Worm (Caenorhabditis elegans): Measurements from ENCODE around the gene stg-2.

The stg-2 gene

DNA sequence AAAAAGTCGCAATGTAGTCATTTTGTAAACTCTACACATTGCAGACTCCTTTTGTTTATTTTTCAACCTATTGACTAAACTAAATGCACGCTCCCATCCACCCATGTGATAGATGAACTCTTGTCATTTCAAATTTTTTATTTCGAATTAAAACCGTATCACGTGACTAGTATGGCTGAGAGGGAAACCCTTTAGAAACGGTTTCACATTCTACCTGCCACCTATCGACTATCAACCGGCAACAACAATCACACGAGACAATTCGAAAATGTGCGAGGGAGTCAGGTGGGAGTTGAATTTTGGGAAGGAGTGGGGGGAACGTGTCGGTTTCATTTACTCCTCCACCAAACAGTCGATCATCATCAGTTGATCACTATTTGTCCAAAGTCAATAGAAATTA, 30.8 kb upstream of the stg-2 start (continued):
- no peak for TF ChIP-seq zip-11 (GFP tag; IDR thresholded peaks at IDR 0.05)

DNA sequence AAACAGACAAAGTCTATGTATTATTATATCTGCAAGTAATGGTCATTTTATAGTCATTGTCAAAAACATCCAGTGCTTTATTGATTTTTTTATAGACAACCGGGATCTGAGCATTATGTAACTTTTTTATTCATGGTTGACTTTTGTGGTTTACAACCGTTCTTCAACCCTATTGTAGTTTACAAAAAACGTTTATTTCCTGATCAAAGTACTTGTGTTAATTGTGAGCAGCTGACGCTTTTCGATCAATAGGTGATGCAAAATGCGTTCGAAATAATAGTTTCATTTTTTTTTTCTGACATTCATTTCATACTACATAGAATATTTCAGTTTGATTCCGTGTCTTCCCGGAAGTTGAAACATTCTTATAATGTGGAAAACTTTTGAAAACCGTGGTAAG, 29.0 kb upstream of the stg-2 start, which contains the start of the genes K09E2.2 and K09E2.3:
Gene K09E2.2 (plus strand): TSS at position 301 of the 400 bp plus-strand sequence.
Gene K09E2.3 (plus strand): TSS at position 325 of the 400 bp plus-strand sequence.
- TF ChIP-seq nhr-237 (tag; optimal IDR thresholded peaks at IDR 0.05) (no peak), mdl-1 (tag; optimal IDR thresholded peaks at IDR 0.05) (no peak), hmg-1.1 (GFP tag; IDR thresholded peaks at IDR 0.05) (no peak)

DNA sequence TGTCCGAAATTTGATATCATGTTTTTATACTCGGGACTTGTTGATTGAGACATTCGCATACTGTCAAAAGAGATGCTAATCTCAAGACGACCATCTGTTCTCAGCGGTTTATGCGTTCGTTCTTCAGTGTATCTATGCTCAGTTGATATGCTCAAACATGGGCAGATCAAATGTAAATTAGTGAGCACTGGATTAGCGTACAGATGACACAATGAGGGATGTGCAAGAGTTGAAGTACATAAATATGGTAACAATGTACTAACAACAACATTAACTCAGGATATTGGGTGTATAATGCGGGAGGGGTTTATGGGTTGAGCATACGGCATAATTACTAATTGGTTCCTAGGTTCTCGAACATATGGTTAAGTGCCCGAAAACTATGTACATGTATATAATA, 18.7 kb upstream of the stg-2 start:
- TF ChIP-seq unc-130 (GFP tag; optimal IDR thresholded peaks at IDR 0.05) (no peak), nhr-10 (tag; optimal IDR thresholded peaks at IDR 0.05) (no peak), F49E8.2 (tag; optimal IDR thresholded peaks at IDR 0.05; ENCODE audit: borderline replicate concordance) (no peak), Y48G9A.11 (GFP tag; IDR thresholded peaks at IDR 0.05) (no peak), T20F7.1 (GFP tag; optimal IDR thresholded peaks at IDR 0.05) (no peak), sdz-12 (GFP tag; optimal IDR thresholded peaks at IDR 0.05) (no peak), ceh-44 (GFP tag; IDR thresholded peaks at IDR 0.05) (no peak), nhr-41 (GFP tag; IDR thresholded peaks at IDR 0.05) (no peak), ceh-20 (GFP tag; IDR thresholded peaks at IDR 0.05) (no peak), fkh-10 (GFP tag; optimal IDR thresholded peaks at IDR 0.05) (no peak), F10B5.3 (tag; optimal IDR thresholded peaks at IDR 0.05) (no peak), Y75B8A.6 (GFP tag; IDR thresholded peaks at IDR 0.05) (no peak), ztf-11 (tag; optimal IDR thresholded peaks at IDR 0.05) (no peak)

DNA sequence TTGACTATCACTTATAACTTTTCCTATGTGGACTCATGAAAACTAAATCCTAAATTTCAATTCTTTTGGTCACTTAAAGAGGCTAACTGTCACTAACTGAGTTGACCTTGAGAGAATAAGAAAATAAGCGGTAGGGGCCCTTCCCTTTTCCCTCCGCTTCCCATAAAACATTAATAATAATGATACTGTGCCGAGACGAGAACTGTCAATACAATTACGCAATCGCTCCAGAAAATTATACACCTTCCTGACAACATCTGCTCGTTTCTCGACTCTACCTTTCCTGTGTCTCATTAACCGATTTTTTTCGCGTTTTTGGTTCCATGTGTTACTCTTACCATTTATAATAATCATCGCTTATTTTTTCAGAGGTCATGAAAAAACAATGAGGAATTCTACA, 17.2 kb upstream of the stg-2 start:
- TF ChIP-seq set-16 (GFP tag; IDR thresholded peaks at IDR 0.05) (no peak), F49E8.2 (tag; optimal IDR thresholded peaks at IDR 0.05; ENCODE audit: borderline replicate concordance) (no peak), aha-1 (tag) (peak; percentile 17)

DNA sequence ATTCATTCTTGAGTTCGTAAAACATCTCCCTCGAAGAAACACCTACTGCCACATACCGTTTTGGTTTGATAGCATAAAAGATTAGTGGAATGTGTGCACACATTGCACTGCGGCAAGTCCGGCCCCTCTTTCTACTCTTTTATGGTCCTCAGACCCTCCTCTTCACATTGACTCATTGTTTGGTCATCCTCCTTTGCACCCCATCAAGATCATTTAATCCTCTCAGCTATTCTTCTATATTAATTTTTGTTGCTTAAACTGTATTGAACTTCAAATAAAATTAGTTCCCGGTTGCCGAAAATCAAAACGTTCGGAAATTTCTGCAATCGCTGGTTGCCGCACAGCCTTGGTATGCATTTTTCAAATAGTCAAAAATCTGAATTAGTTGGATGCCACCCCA, 16.6 kb upstream of the stg-2 start, which contains the start of gene rig-1:
Gene rig-1 (plus strand): TSS at position 301 of the 400 bp plus-strand sequence.
- no peak for TF ChIP-seq mdl-1 (tag; optimal IDR thresholded peaks at IDR 0.05)
- no peak for TF ChIP-seq lin-13 (GFP tag; optimal IDR thresholded peaks at IDR 0.05)
- TF ChIP-seq lin-15B (tag; optimal IDR thresholded peaks at IDR 0.05) = no peak
- TF ChIP-seq nhr-102 (tag; optimal IDR thresholded peaks at IDR 0.05) = no peak
- no peak for TF ChIP-seq madf-5 (GFP tag; IDR thresholded peaks at IDR 0.05)
- TF ChIP-seq lim-7 (GFP tag; IDR thresholded peaks at IDR 0.05) = no peak
- no peak for TF ChIP-seq ceh-62 (tag; optimal IDR thresholded peaks at IDR 0.05)
- no peak for TF ChIP-seq hlh-11 (tag; optimal IDR thresholded peaks at IDR 0.05)
- TF ChIP-seq F10B5.3 (tag; optimal IDR thresholded peaks at IDR 0.05) = no peak

DNA sequence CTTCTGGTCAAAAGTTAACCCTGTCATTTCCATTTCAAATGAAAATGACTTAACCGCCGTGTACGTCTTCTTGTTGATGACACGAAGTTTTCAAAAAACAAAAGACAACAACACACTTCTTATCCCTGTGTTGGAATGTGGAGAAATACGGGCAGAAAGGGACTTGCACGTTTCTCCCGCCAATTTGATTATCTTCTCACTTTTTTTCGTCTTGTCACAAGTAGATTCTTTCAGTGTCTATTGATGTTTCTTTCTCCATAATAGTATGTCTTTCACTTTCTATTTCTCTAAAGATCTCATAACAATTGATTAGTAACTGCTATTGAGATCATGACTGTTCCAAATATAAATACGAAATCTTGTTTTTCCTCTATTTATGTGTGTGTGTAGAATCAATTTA, 15.8 kb upstream of the stg-2 start:
- TF ChIP-seq ces-1 (GFP tag; optimal IDR thresholded peaks at IDR 0.05) (peak; percentile 4), tra-1 (GFP tag; IDR thresholded peaks at IDR 0.05) (no peak)

DNA sequence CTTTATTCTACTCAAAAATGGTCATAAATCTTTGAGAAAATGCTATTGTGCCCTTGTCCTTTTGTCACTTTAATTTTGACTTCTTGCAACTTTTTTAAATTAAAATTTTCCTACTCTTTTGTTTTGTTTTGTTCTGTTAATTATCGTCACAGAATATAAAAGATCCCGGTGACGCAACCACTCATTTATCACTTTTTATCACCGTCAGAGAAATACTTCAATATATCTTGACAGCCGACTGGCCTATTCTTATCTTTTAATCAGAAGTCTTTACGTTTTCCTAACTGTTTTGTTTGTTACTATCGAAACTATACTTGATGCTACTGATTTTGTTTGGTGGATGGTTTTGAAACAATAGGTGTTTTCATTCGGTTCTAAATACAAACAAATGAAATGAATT, 12.3 kb upstream of the stg-2 start:
- TF ChIP-seq mep-1 (tag; optimal IDR thresholded peaks at IDR 0.05) (no peak), aha-1 (tag) (peak; percentile 71)

DNA sequence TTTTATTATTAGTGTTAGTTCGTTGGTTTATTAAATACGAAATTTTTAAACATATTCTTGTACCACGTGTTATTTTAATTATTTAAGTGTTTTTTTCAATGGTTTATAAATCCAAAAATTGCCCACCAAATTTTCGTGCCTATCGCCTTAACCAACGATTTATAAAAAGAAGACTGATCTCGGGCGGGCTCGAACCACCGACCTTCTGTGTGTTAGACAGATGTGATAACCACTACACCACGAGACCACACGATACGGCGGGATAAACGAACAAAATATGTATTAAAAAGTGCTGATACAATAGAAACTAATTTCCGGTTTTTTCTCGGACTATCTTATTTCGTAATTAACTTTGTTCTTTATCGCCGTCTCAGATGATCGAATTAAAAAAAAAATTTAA, 6.8 kb upstream of the stg-2 start:
- TF ChIP-seq egl-43 (GFP tag; IDR thresholded peaks at IDR 0.05) (peak; percentile 89), nhr-237 (tag; optimal IDR thresholded peaks at IDR 0.05) (no peak), lin-15B (tag; optimal IDR thresholded peaks at IDR 0.05) (no peak), nhr-41 (GFP tag; IDR thresholded peaks at IDR 0.05) (0 out of 2 replicates have a peak, but pooled peaks have one; percentile 42), jun-1 (tag; optimal IDR thresholded peaks at IDR 0.05) (no peak), lim-7 (GFP tag; IDR thresholded peaks at IDR 0.05) (peak; percentile 87), zfp-2 (tag; optimal IDR thresholded peaks at IDR 0.05) (peak; percentile 15), dmd-9 (GFP tag; IDR thresholded peaks at IDR 0.05) (0 out of 2 replicates have a peak, but pooled peaks have one; percentile 10), nhr-48 (tag; optimal IDR thresholded peaks at IDR 0.05) (peak; percentile 14), ztf-11 (tag; optimal IDR thresholded peaks at IDR 0.05) (no peak), zfp-3 (GFP tag; conservative IDR thresholded peaks at IDR 0.05) (0 out of 2 replicates have a peak, but pooled peaks have one; percentile 13), pha-4 (GFP tag; IDR thresholded peaks at IDR 0.05) (peak; percentile 87), pha-4 (tag; optimal IDR thresholded peaks at IDR 0.05) (no peak), daf-16 (GFP tag; optimal IDR thresholded peaks at IDR 0.05) (peak; percentile 49 to 88), daf-16 (tag; optimal IDR thresholded peaks at IDR 0.05) (peak; percentile 54)

Measured in whole organism, L4 larva.